Worm (Caenorhabditis elegans) whole organism, L3 larva: ENCODE data around the gene F56D6.8.

Experiments
- ZK546.5 ChIP-seq: sonication (generic microtip); optimal IDR thresholded peaks from 2 replicates; lab custom pipeline; 2017; ENCODE audit warnings: missing biosample characterization, missing genetic modification characterization
- aly-2 ChIP-seq: fragments of 150-350 bp; optimal IDR thresholded peaks from 2 replicates; lab custom pipeline; 2014; ENCODE audit warnings: missing biosample characterization, missing genetic modification characterization
- ama-1 ChIP-seq: fragments of 150-350 bp; optimal IDR thresholded peaks from 2 replicates; lab custom pipeline; 2018
- ceh-16 ChIP-seq: sonication (generic microtip); optimal IDR thresholded peaks from 2 replicates; lab custom pipeline; 2017; ENCODE audit warnings: missing biosample characterization, missing genetic modification characterization
- ceh-28 ChIP-seq: fragments of 150-350 bp; optimal IDR thresholded peaks from 2 replicates; lab custom pipeline; 2014; ENCODE audit warnings: missing biosample characterization, missing genetic modification reagents, missing genetic modification characterization
- ceh-82 ChIP-seq: fragments of 150-350 bp; optimal IDR thresholded peaks from 2 replicates; lab custom pipeline; 2014; ENCODE audit warnings: missing biosample characterization, missing genetic modification characterization
- ceh-9 ChIP-seq: sonication (generic microtip); optimal IDR thresholded peaks from 2 replicates; lab custom pipeline; 2018; ENCODE audit warnings: missing biosample characterization, missing genetic modification characterization
- daf-12 ChIP-seq: fragments of 150-350 bp; optimal IDR thresholded peaks from 2 replicates; lab custom pipeline; 2014; ENCODE audit warnings: missing biosample characterization, missing genetic modification reagents, missing genetic modification characterization
- egl-27 ChIP-seq: sonication (generic microtip); optimal IDR thresholded peaks from 4 replicates; lab custom pipeline; 2017; ENCODE audit warnings: missing biosample characterization, missing genetic modification reagents, missing genetic modification characterization
- egl-5 ChIP-seq: fragments of 150-350 bp; optimal IDR thresholded peaks from 2 replicates; lab custom pipeline; 2017; ENCODE audit warnings: missing biosample characterization, missing genetic modification reagents, missing genetic modification characterization, inconsistent platforms
- elt-1 ChIP-seq: fragments of 150-350 bp; optimal IDR thresholded peaks from 2 replicates; lab custom pipeline; 2014; ENCODE audit warnings: missing biosample characterization, missing genetic modification characterization
- elt-2 ChIP-seq: sonication (generic microtip); optimal IDR thresholded peaks from 2 replicates; lab custom pipeline; 2016; ENCODE audit warnings: missing genetic modification reagents, mild to moderate bottlenecking, missing genetic modification characterization, missing compliant biosample characterization
- elt-3 ChIP-seq, 3 experiments: fragments of 150-350 bp in 1 of 3; sonication (generic microtip) in 2 of 3; optimal IDR thresholded peaks; 2 replicates in 2 of 3; 4 replicates in 1 of 3; lab custom pipeline; 2014 to 2017; ENCODE audit warnings: missing biosample characterization in 3 of 3, missing genetic modification characterization in 3 of 3
- eor-1 ChIP-seq, 2 experiments: fragments of 150-350 bp; optimal IDR thresholded peaks; 2 replicates each; lab custom pipeline; 2014 to 2018; ENCODE audit warnings: missing biosample characterization in 2 of 2, missing genetic modification characterization in 2 of 2
- fkh-10 ChIP-seq: sonication (generic microtip); optimal IDR thresholded peaks from 2 replicates; lab custom pipeline; 2017; ENCODE audit warnings: missing biosample characterization, missing genetic modification reagents, missing genetic modification characterization
- fkh-2 ChIP-seq: fragments of 150-350 bp; optimal IDR thresholded peaks from 2 replicates; lab custom pipeline; 2014; ENCODE audit warnings: missing biosample characterization, missing genetic modification reagents, missing genetic modification characterization
- fos-1 ChIP-seq: fragments of 150-350 bp; optimal IDR thresholded peaks from 2 replicates; lab custom pipeline; 2014; ENCODE audit warnings: missing biosample characterization, missing genetic modification characterization
- jun-1 ChIP-seq: fragments of 150-350 bp; optimal IDR thresholded peaks from 2 replicates; lab custom pipeline; 2014; ENCODE audit warnings: missing biosample characterization, missing genetic modification reagents, missing genetic modification characterization
- lin-15B ChIP-seq: fragments of 150-350 bp; optimal IDR thresholded peaks from 2 replicates; lab custom pipeline; 2014; ENCODE audit warnings: missing biosample characterization, missing genetic modification characterization
- lin-39 ChIP-seq: fragments of 150-350 bp; optimal IDR thresholded peaks from 2 replicates; lab custom pipeline; 2018; ENCODE audit warnings: missing biosample characterization, missing genetic modification reagents, missing genetic modification characterization
- lsy-12 ChIP-seq: sonication (generic microtip); optimal IDR thresholded peaks from 2 replicates; lab custom pipeline; 2016; ENCODE audit warnings: mild to moderate bottlenecking, missing genetic modification characterization, missing compliant biosample characterization
- mdl-1 ChIP-seq: fragments of 150-350 bp; optimal IDR thresholded peaks from 2 replicates; lab custom pipeline; 2014; ENCODE audit warnings: missing biosample characterization, missing genetic modification characterization
- mml-1 ChIP-seq: fragments of 150-350 bp; sonication (generic microtip); optimal IDR thresholded peaks from 3 replicates; lab custom pipeline; 2014; ENCODE audit warnings: missing biosample characterization, missing genetic modification characterization
- nfya-1 ChIP-seq: sonication (generic microtip); optimal IDR thresholded peaks from 2 replicates; lab custom pipeline; 2017; ENCODE audit warnings: missing genetic modification characterization, mild to moderate bottlenecking, missing compliant biosample characterization, antibody characterized with exemption, moderate library complexity; ENCODE audit not compliant: insufficient read depth
- nhr-11 ChIP-seq: fragments of 150-350 bp; optimal IDR thresholded peaks from 2 replicates; lab custom pipeline; 2014; ENCODE audit warnings: missing biosample characterization, missing genetic modification characterization
- nhr-23 ChIP-seq: fragments of 150-350 bp; optimal IDR thresholded peaks from 2 replicates; lab custom pipeline; 2014; ENCODE audit warnings: missing biosample characterization, missing genetic modification reagents, missing genetic modification characterization
- nhr-25 ChIP-seq: sonication (generic microtip); optimal IDR thresholded peaks from 2 replicates; lab custom pipeline; 2017; ENCODE audit warnings: missing biosample characterization, missing genetic modification characterization
- nhr-28 ChIP-seq: fragments of 150-350 bp; optimal IDR thresholded peaks from 2 replicates; lab custom pipeline; 2014; ENCODE audit warnings: missing biosample characterization, missing genetic modification characterization
- nhr-67 ChIP-seq: fragments of 150-350 bp; optimal IDR thresholded peaks from 2 replicates; lab custom pipeline; 2014; ENCODE audit warnings: missing biosample characterization, missing genetic modification characterization
- nhr-76 ChIP-seq: fragments of 150-350 bp; sonication (generic microtip); optimal IDR thresholded peaks from 5 replicates; lab custom pipeline; 2014; ENCODE audit warnings: missing biosample characterization, missing genetic modification characterization
- nhr-77 ChIP-seq: fragments of 150-350 bp; optimal IDR thresholded peaks from 2 replicates; lab custom pipeline; 2014; ENCODE audit warnings: missing biosample characterization, missing genetic modification characterization
- pha-4 ChIP-seq: fragments of 150-350 bp; optimal IDR thresholded peaks from 2 replicates; lab custom pipeline; 2014; ENCODE audit warnings: missing biosample characterization, missing genetic modification reagents, missing genetic modification characterization
- pqm-1 ChIP-seq: fragments of 150-350 bp; optimal IDR thresholded peaks from 2 replicates; lab custom pipeline; 2017; ENCODE audit warnings: missing biosample characterization, missing genetic modification characterization, inconsistent platforms
- skn-1 ChIP-seq: fragments of 150-350 bp; optimal IDR thresholded peaks from 2 replicates; lab custom pipeline; 2014; ENCODE audit warnings: missing biosample characterization, missing genetic modification characterization
- snpc-4 ChIP-seq: fragments of 150-350 bp; optimal IDR thresholded peaks from 2 replicates; lab custom pipeline; 2014; ENCODE audit warnings: missing biosample characterization, missing genetic modification characterization
- unc-39 ChIP-seq: sonication (generic microtip); optimal IDR thresholded peaks from 4 replicates; lab custom pipeline; 2017; ENCODE audit warnings: missing biosample characterization, missing genetic modification characterization
- unc-62 ChIP-seq: fragments of 150-350 bp; sonication (generic microtip); optimal IDR thresholded peaks from 4 replicates; lab custom pipeline; 2014; ENCODE audit warnings: missing biosample characterization, missing genetic modification reagents, missing genetic modification characterization

F56D6.8 gene

DNA sequence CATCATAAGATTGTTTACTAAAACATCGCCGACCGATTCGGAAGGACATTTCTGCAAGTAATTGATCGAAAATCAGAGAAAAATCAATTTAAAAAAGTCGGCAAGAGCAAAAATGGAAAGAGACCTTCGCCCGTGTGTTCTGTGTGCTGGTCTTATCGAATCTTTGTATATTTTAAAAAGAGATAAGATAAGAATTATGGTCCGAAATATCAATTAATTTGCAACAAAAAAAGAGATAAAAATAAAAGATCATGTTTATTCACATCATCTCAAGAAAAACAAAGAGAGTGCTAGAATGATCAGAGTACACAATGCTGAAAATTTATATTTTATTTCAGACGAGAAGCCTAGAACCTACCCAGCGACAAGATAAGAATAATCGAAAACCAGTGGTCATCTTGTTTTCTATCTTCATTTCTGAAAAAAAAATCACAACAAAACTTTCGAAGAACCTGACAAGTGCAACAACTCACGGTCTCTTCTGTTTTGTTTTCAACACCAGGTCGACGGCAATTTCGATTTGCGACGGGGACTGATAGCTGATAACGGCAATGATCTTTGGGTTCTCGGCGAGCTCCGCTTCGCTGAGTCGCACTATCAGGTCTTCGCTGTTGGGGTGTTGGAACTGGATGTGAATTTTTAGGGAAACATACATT, 15.8 kb downstream of the F56D6.8 start, which contains the start of gene F37C4.6:
Gene F37C4.6, minus strand, starts transcription at position 51 of the 656 bp plus-strand sequence.
- no peak for TF ChIP-seq ceh-28 (tag; lab: Kevin White, UChicago)
- peak; percentile 84 for TF ChIP-seq elt-2 (tag; lab: Kevin White, UChicago)
- peak; percentile 8 for TF ChIP-seq pqm-1 (tag; lab: Kevin White, UChicago)
- no peak for TF ChIP-seq lin-15B (tag; lab: Kevin White, UChicago)

DNA sequence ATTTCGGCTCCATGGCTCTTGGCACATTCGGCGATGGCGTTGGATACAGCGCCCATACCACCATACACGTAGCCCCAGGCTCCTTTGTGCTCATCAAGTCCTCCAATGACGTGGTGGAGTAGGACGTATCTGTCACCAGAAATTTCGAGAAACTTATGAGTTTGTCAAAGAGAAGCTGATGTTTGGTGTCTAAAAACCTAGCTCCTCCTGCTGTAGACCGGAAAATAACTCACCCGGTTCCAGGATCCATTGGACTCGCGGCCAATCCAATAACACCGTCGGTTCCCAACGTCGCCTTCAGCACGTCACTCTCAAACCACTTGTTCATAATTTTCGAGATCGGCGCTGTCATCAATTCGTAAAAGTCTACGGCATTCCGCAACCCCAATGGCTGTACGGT, 17.3 kb downstream of the F56D6.8 start:
- TF ChIP-seq egl-5 (tag; lab: Kevin White, UChicago) (no peak), skn-1 (tag; lab: Kevin White, UChicago) (no peak), nhr-77 (tag; lab: Kevin White, UChicago) (no peak), unc-62 (GFP tag; lab: Kevin White, UChicago) (no peak), ceh-28 (tag; lab: Kevin White, UChicago) (no peak), elt-1 (tag; lab: Kevin White, UChicago) (no peak), jun-1 (tag; lab: Kevin White, UChicago) (no peak), daf-12 (tag; lab: Kevin White, UChicago) (no peak), lsy-12 (no peak), fkh-2 (tag; lab: Kevin White, UChicago) (no peak), ceh-16 (tag; lab: Kevin White, UChicago) (no peak), mml-1 (tag; lab: Kevin White, UChicago) (no peak), ceh-82 (tag; lab: Kevin White, UChicago) (no peak), fos-1 (no peak), nfya-1 (no peak), unc-39 (tag; lab: Kevin White, UChicago) (no peak), nhr-76 (no peak), nhr-28 (tag; lab: Kevin White, UChicago) (no peak), ceh-9 (tag; lab: Kevin White, UChicago) (no peak), lin-15B (tag; lab: Kevin White, UChicago) (no peak)

DNA sequence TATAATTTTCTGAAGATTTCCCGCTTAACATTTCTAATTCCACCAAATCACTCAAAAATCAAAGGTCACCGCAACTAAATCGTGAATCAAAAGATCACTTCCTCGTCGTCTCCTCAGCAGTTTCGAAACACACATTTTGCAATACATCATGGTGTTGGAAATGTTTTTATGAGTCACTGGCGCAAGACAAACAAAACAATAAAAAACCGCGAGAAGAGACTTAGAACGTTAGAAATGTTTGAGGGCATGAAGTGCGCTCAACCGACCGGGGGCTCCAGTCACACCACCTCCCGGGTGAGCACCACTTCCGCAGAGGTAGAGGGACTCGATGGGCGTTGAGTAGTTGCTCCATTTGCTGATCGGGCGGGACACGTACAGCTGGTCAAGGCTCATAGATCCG, 19.0 kb downstream of the F56D6.8 start:
- no peak for TF ChIP-seq skn-1 (tag; lab: Kevin White, UChicago)
- no peak for TF ChIP-seq eor-1 (tag; optimal IDR thresholded peaks at IDR 0.05; lab: Kevin White, UChicago)
- no peak for TF ChIP-seq aly-2 (tag; lab: Kevin White, UChicago)
- TF ChIP-seq elt-2 (tag; lab: Kevin White, UChicago): peak; percentile 19
- TF ChIP-seq lin-15B (tag; lab: Kevin White, UChicago): peak; percentile 30
- no peak for TF ChIP-seq nhr-67 (tag; lab: Kevin White, UChicago)
- peak; percentile 12 for TF ChIP-seq nfya-1
- no peak for TF ChIP-seq ceh-28 (tag; lab: Kevin White, UChicago)
- TF ChIP-seq mdl-1 (tag; lab: Kevin White, UChicago): no peak
- TF ChIP-seq jun-1 (tag; lab: Kevin White, UChicago): peak; percentile 85
- peak; percentile 31 for TF ChIP-seq pqm-1 (tag; lab: Kevin White, UChicago)
- TF ChIP-seq fkh-10 (GFP tag; lab: Kevin White, UChicago): no peak
- no peak for TF ChIP-seq elt-3 (tag; optimal IDR thresholded peaks at IDR 0.05; lab: Kevin White, UChicago)
- peak; percentile 31 for TF ChIP-seq nhr-23
- peak; percentile 80 for TF ChIP-seq pha-4
- TF ChIP-seq nhr-11 (tag; lab: Kevin White, UChicago): no peak
- no peak for TF ChIP-seq elt-1 (tag; lab: Kevin White, UChicago)
- TF ChIP-seq nhr-76: no peak
- peak; percentile 66 for TF ChIP-seq fos-1
- no peak for TF ChIP-seq daf-12 (tag; lab: Kevin White, UChicago)
- peak; percentile 63 for TF ChIP-seq egl-27 (tag; lab: Kevin White, UChicago)
- TF ChIP-seq nhr-28 (tag; lab: Kevin White, UChicago): no peak
- peak; percentile 100 for TF ChIP-seq egl-5 (tag; lab: Kevin White, UChicago)
- TF ChIP-seq ceh-16 (tag; lab: Kevin White, UChicago): no peak
- TF ChIP-seq nhr-25 (tag; lab: Kevin White, UChicago): no peak
- no peak for TF ChIP-seq ZK546.5 (tag; lab: Kevin White, UChicago)
- TF ChIP-seq unc-62 (GFP tag; lab: Kevin White, UChicago): no peak
- peak; percentile 66 for TF ChIP-seq lin-39 (tag; lab: Kevin White, UChicago)
- no peak for TF ChIP-seq fkh-2 (tag; lab: Kevin White, UChicago)
- TF ChIP-seq snpc-4 (tag; lab: Kevin White, UChicago): peak; percentile 22
- no peak for TF ChIP-seq unc-39 (tag; lab: Kevin White, UChicago)
- no peak for TF ChIP-seq ama-1 (lab: Kevin White, UChicago)
